Worm (Caenorhabditis elegans) whole organism, L2 larva: Measurements from ENCODE around the gene R12B2.13.

ENCODE experiments used
- ceh-82 ChIP-seq: fragments of 150-350 bp; optimal IDR thresholded peaks from 2 replicates; lab custom pipeline; 2014; ENCODE audit warnings: missing biosample characterization, missing genetic modification characterization
- nhr-10 ChIP-seq: sonication (generic microtip); optimal IDR thresholded peaks from 2 replicates; lab custom pipeline; 2017; ENCODE audit warnings: missing biosample characterization, missing genetic modification characterization
- sem-4 ChIP-seq: fragments of 150-350 bp; optimal IDR thresholded peaks from 2 replicates; lab custom pipeline; 2014; ENCODE audit warnings: missing biosample characterization, missing genetic modification reagents, missing genetic modification characterization

DNA sequence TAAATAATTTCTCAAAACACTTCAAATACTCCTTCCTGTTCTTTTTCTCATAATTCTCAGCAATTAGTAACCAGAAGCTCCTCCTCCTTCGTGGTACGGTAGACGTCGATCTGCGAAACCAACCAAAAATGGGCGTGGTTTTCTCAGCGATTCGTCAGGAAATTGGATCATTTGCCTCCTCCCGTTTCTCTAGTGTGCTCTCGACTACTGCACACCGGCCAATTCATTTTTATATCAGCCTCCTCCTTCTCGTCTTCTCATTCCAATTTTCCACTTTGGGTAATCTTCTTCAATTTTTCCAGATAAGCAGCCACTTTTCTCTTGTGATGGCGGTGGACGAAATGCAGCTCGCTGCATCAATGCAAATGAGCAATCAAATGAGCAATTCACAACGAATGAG lies 34.5 kb downstream of the R12B2.13 start, which contains the start of gene ceh-10:
- no peak for TF ChIP-seq sem-4
- TF ChIP-seq nhr-10 (tag; lab: Kevin White, UChicago), result no peak
- TF ChIP-seq ceh-82 (tag; lab: Kevin White, UChicago), result no peak
